Worm (Caenorhabditis elegans): ENCODE data around the gene erfa-3.

- TF ChIP-seq ceh-82 (tag; optimal IDR thresholded peaks at IDR 0.05), result no peak
- TF ChIP-seq unc-86 (tag; optimal IDR thresholded peaks at IDR 0.05), result no peak
- no peak for TF ChIP-seq unc-62 (GFP tag; optimal IDR thresholded peaks at IDR 0.05)
- no peak for TF ChIP-seq hlh-4 (tag; optimal IDR thresholded peaks at IDR 0.05)
- TF ChIP-seq fkh-10 (GFP tag; optimal IDR thresholded peaks at IDR 0.05), result no peak
- no peak for TF ChIP-seq nhr-237 (tag; optimal IDR thresholded peaks at IDR 0.05)
- TF ChIP-seq ces-1 (GFP tag; optimal IDR thresholded peaks at IDR 0.05), result no peak
- TF ChIP-seq egl-27 (tag; optimal IDR thresholded peaks at IDR 0.05), result no peak
- no peak for TF ChIP-seq elt-2 (tag; optimal IDR thresholded peaks at IDR 0.05)
Measured at ce11 chrV:11113607-11114006, 716 bp upstream of the erfa-3 start, which contains the start of gene math-33.
